Fruit fly (Drosophila melanogaster) whole organism, embryonic: ENCODE measurements around the gene Eig71Ea.
A peak's percentile ranks its signal among the peaks of the same experiment; 100 is the strongest.

ENCODE experiments used
- Ada2b ChIP-seq: fragments of 200-800 bp; sonication (Bioruptor generic); IDR thresholded peaks from 2 replicates; pipeline ENCODE4 v1.3.6; 2022; ENCODE audit warnings: missing biosample characterization, missing genetic modification characterization
- Antp ChIP-seq: fragments of 200-800 bp; sonication (Bioruptor generic); optimal IDR thresholded peaks from 3 replicates; lab custom pipeline; 2016; ENCODE audit warnings: missing biosample characterization, missing genetic modification characterization
- CG1024 ChIP-seq: fragments of 200-800 bp; sonication (Bioruptor generic); IDR thresholded peaks from 2 replicates; pipeline ENCODE4 v1.3.6; 2022; ENCODE audit warnings: missing biosample characterization, missing genetic modification characterization
- CG10543 ChIP-seq: fragments of 200-800 bp; sonication (Bioruptor generic); optimal IDR thresholded peaks from 3 replicates; lab custom pipeline; 2017; ENCODE audit warnings: missing biosample characterization, mild to moderate bottlenecking, missing genetic modification characterization, moderate library complexity
- CG12071 ChIP-seq: fragments of 200-800 bp; sonication (Bioruptor generic); optimal IDR thresholded peaks from 3 replicates; lab custom pipeline; 2018; ENCODE audit warnings: missing biosample characterization, mild to moderate bottlenecking, missing genetic modification characterization
- CG12236 ChIP-seq: fragments of 200-800 bp; sonication (Bioruptor generic); optimal IDR thresholded peaks from 2 replicates; lab custom pipeline; 2016; ENCODE audit warnings: missing biosample characterization, missing genetic modification characterization
- CG12391 ChIP-seq: fragments of 200-800 bp; sonication (Bioruptor generic); optimal IDR thresholded peaks from 3 replicates; lab custom pipeline; 2018; ENCODE audit warnings: missing biosample characterization, mild to moderate bottlenecking, missing genetic modification characterization, moderate library complexity
- CG12659 ChIP-seq: fragments of 200-800 bp; sonication (Bioruptor generic); optimal IDR thresholded peaks from 3 replicates; lab custom pipeline; 2017; ENCODE audit warnings: mild to moderate bottlenecking, missing biosample characterization, missing genetic modification reagents, missing genetic modification characterization
- CG12744 ChIP-seq: fragments of 200-800 bp; sonication (Bioruptor generic); optimal IDR thresholded peaks from 2 replicates; lab custom pipeline; 2016; ENCODE audit warnings: missing biosample characterization, missing genetic modification characterization
- CG14441 ChIP-seq: fragments of 200-800 bp; sonication (Bioruptor generic); IDR thresholded peaks from 2 replicates; pipeline ENCODE4 v1.3.6; 2022; ENCODE audit warnings: missing biosample characterization, missing genetic modification characterization
- CG15073 ChIP-seq: fragments of 200-800 bp; sonication (Bioruptor generic); optimal IDR thresholded peaks from 2 replicates; lab custom pipeline; 2016; ENCODE audit warnings: missing biosample characterization, missing genetic modification characterization
- CG16813 ChIP-seq: fragments of 200-800 bp; sonication (Bioruptor generic); IDR thresholded peaks from 3 replicates; pipeline ENCODE4 v1.3.6; 2022; ENCODE audit warnings: missing biosample characterization, missing genetic modification characterization; ENCODE audit not compliant: partially characterized antibody
- CG17829 ChIP-seq: fragments of 200-800 bp; optimal IDR thresholded peaks from 2 replicates; lab custom pipeline; 2019; ENCODE audit warnings: missing biosample characterization, mild to moderate bottlenecking, missing genetic modification characterization, moderate library complexity
- CG2129 ChIP-seq: fragments of 200-800 bp; sonication (Bioruptor generic); IDR thresholded peaks from 2 replicates; pipeline ENCODE4 v1.3.6; 2022; ENCODE audit warnings: missing biosample characterization, missing genetic modification characterization; ENCODE audit not compliant: partially characterized antibody
- CG2199 ChIP-seq: fragments of 200-800 bp; sonication (Bioruptor generic); IDR thresholded peaks from 3 replicates; pipeline ENCODE4 v1.3.6; 2022; ENCODE audit warnings: missing biosample characterization, missing genetic modification characterization
- CG31365 ChIP-seq: fragments of 200-800 bp; sonication (Bioruptor generic); optimal IDR thresholded peaks from 2 replicates; lab custom pipeline; 2018; ENCODE audit warnings: missing biosample characterization, mild to moderate bottlenecking, missing genetic modification characterization
- CG33557 ChIP-seq: fragments of 200-800 bp; sonication (Bioruptor generic); optimal IDR thresholded peaks from 2 replicates; lab custom pipeline; 2019; ENCODE audit warnings: missing biosample characterization, mild to moderate bottlenecking, missing genetic modification characterization, moderate library complexity
- CG3995 ChIP-seq: fragments of 200-800 bp; sonication (Bioruptor generic); optimal IDR thresholded peaks from 3 replicates; lab custom pipeline; 2016; ENCODE audit warnings: missing biosample characterization, missing genetic modification characterization
- CG4360 ChIP-seq: fragments of 200-800 bp; sonication (Bioruptor generic); IDR thresholded peaks from 2 replicates; pipeline ENCODE4 v1.3.6; 2022; ENCODE audit warnings: missing biosample characterization, missing genetic modification characterization
- CG6689 ChIP-seq: fragments of 200-800 bp; sonication (Bioruptor generic); IDR thresholded peaks from 2 replicates; pipeline ENCODE4 v1.3.6; 2022; ENCODE audit warnings: missing biosample characterization, missing genetic modification characterization
- CHES-1-like ChIP-seq: fragments of 200-800 bp; sonication (Bioruptor generic); optimal IDR thresholded peaks from 2 replicates; lab custom pipeline; 2016; ENCODE audit warnings: missing biosample characterization, missing genetic modification characterization
- CTCF ChIP-seq: fragments of 200-800 bp; sonication (Bioruptor generic); optimal IDR thresholded peaks from 2 replicates; lab custom pipeline; 2017; ENCODE audit warnings: missing biosample characterization, mild to moderate bottlenecking, missing genetic modification characterization, moderate library complexity
- Dip2 ChIP-seq: fragments of 200-800 bp; sonication (Bioruptor generic); IDR thresholded peaks from 2 replicates; pipeline ENCODE4 v1.3.6; 2022; ENCODE audit warnings: missing biosample characterization, missing genetic modification characterization
- Fer1 ChIP-seq: fragments of 200-800 bp; sonication (Bioruptor generic); optimal IDR thresholded peaks from 2 replicates; lab custom pipeline; 2017; ENCODE audit warnings: missing biosample characterization, mild to moderate bottlenecking, missing genetic modification characterization
- Fer2 ChIP-seq: fragments of 200-800 bp; sonication (Bioruptor generic); optimal IDR thresholded peaks from 2 replicates; lab custom pipeline; 2018; ENCODE audit warnings: missing biosample characterization, mild to moderate bottlenecking, missing genetic modification characterization, moderate library complexity
- HLHmδ ChIP-seq: fragments of 200-800 bp; sonication (Bioruptor generic); optimal IDR thresholded peaks from 2 replicates; lab custom pipeline; 2018; ENCODE audit warnings: missing biosample characterization, mild to moderate bottlenecking, missing genetic modification characterization, moderate library complexity
- Mrtf ChIP-seq: fragments of 200-800 bp; sonication (Bioruptor generic); IDR thresholded peaks from 3 replicates; pipeline ENCODE4 v1.3.6; 2022; ENCODE audit warnings: missing biosample characterization, missing genetic modification characterization
- NFAT ChIP-seq: fragments of 200-800 bp; sonication (Bioruptor generic); IDR thresholded peaks from 2 replicates; pipeline ENCODE4 v1.3.6; 2022; ENCODE audit warnings: missing biosample characterization, missing genetic modification characterization
- Nf-YB ChIP-seq: fragments of 200-800 bp; sonication (Bioruptor generic); optimal IDR thresholded peaks from 3 replicates; lab custom pipeline; 2019; ENCODE audit warnings: missing biosample characterization, mild to moderate bottlenecking, missing genetic modification characterization, moderate library complexity
- Oli ChIP-seq: fragments of 200-800 bp; sonication (Bioruptor generic); optimal IDR thresholded peaks from 2 replicates; lab custom pipeline; 2018; ENCODE audit warnings: missing biosample characterization, mild to moderate bottlenecking, missing genetic modification characterization, moderate library complexity
- Poxn ChIP-seq: fragments of 200-800 bp; sonication (Bioruptor generic); IDR thresholded peaks from 2 replicates; pipeline ENCODE4 v1.3.6; 2022; ENCODE audit warnings: missing biosample characterization, missing genetic modification characterization
- Spps ChIP-seq: fragments of 200-800 bp; sonication (Bioruptor generic); optimal IDR thresholded peaks from 2 replicates; lab custom pipeline; 2018; ENCODE audit warnings: missing biosample characterization, mild to moderate bottlenecking, missing genetic modification characterization
- YL-1 ChIP-seq: fragments of 200-800 bp; sonication (Bioruptor generic); optimal IDR thresholded peaks from 3 replicates; lab custom pipeline; 2017; ENCODE audit warnings: missing biosample characterization, mild to moderate bottlenecking, missing genetic modification characterization
- crol ChIP-seq: fragments of 200-800 bp; sonication (Bioruptor generic); IDR thresholded peaks from 2 replicates; pipeline ENCODE4 v1.3.6; 2022; ENCODE audit warnings: missing biosample characterization, missing genetic modification characterization
- disco-r ChIP-seq: fragments of 200-800 bp; sonication (Bioruptor generic); optimal IDR thresholded peaks from 2 replicates; lab custom pipeline; 2016; ENCODE audit warnings: missing biosample characterization, missing genetic modification characterization
- exex ChIP-seq: fragments of 200-800 bp; sonication (Bioruptor generic); optimal IDR thresholded peaks from 4 replicates; lab custom pipeline; 2018; ENCODE audit warnings: missing biosample characterization, mild to moderate bottlenecking, missing genetic modification characterization, moderate library complexity
- fd64A ChIP-seq: fragments of 200-800 bp; sonication (Bioruptor generic); optimal IDR thresholded peaks from 3 replicates; lab custom pipeline; 2018; ENCODE audit warnings: missing biosample characterization, mild to moderate bottlenecking, missing genetic modification characterization
- jing ChIP-seq: fragments of 200-800 bp; sonication (Bioruptor generic); optimal IDR thresholded peaks from 2 replicates; lab custom pipeline; 2018; ENCODE audit warnings: missing biosample characterization, mild to moderate bottlenecking, missing genetic modification characterization
- kay ChIP-seq: fragments of 200-800 bp; sonication (Bioruptor generic); optimal IDR thresholded peaks from 2 replicates; lab custom pipeline; 2016; ENCODE audit warnings: missing biosample characterization, missing genetic modification characterization
- lbe ChIP-seq: fragments of 200-800 bp; sonication (Bioruptor generic); optimal IDR thresholded peaks from 2 replicates; lab custom pipeline; 2016; ENCODE audit warnings: missing biosample characterization, mild to moderate bottlenecking, missing genetic modification characterization
- nmo ChIP-seq: fragments of 200-800 bp; sonication (Bioruptor generic); optimal IDR thresholded peaks from 2 replicates; lab custom pipeline; 2018; ENCODE audit warnings: missing biosample characterization, mild to moderate bottlenecking, missing genetic modification characterization, moderate library complexity
- rib ChIP-seq: fragments of 200-800 bp; sonication (Bioruptor generic); IDR thresholded peaks from 2 replicates; pipeline ENCODE4 v1.3.6; 2022; ENCODE audit warnings: missing biosample characterization, missing genetic modification characterization
- row ChIP-seq: fragments of 200-800 bp; sonication (Bioruptor generic); IDR thresholded peaks from 3 replicates; pipeline ENCODE4 v1.3.6; 2022; ENCODE audit warnings: missing biosample characterization, missing genetic modification characterization
- sc ChIP-seq, 3 experiments: fragments of >200 bp in 2 of 3; fragments of 200-800 bp in 1 of 3; sonication (Bioruptor generic) in 1 of 3; optimal IDR thresholded peaks; 2 replicates in 2 of 3; 3 replicates in 1 of 3; lab custom pipeline; 2017; ENCODE audit warnings: mild to moderate bottlenecking in 1 of 3, missing biosample characterization in 1 of 3, missing genetic modification characterization in 1 of 3, missing genetic modification reagents in 1 of 3
- schlank ChIP-seq: fragments of 200-800 bp; sonication (Bioruptor generic); optimal IDR thresholded peaks from 2 replicates; lab custom pipeline; 2018; ENCODE audit warnings: missing biosample characterization, mild to moderate bottlenecking, missing genetic modification characterization
- sens ChIP-seq: fragments of 200-800 bp; sonication (Bioruptor generic); peaks from one replicate; lab custom pipeline; 2016; ENCODE audit warnings: missing biosample characterization, missing genetic modification characterization
- slbo ChIP-seq: fragments of 200-800 bp; sonication (Bioruptor generic); IDR thresholded peaks from 2 replicates; pipeline ENCODE4 v1.3.6; 2022; ENCODE audit warnings: missing biosample characterization, missing genetic modification characterization
- sna ChIP-seq: fragments of 200-800 bp; sonication (Bioruptor generic); IDR thresholded peaks from 2 replicates; pipeline ENCODE4 v1.3.6; 2022; ENCODE audit warnings: missing biosample characterization, missing genetic modification characterization; ENCODE audit not compliant: partially characterized antibody
- tio ChIP-seq: fragments of 200-800 bp; sonication (Bioruptor generic); optimal IDR thresholded peaks from 2 replicates; lab custom pipeline; 2017; ENCODE audit warnings: missing biosample characterization, missing genetic modification characterization, inconsistent platforms
- tna ChIP-seq: fragments of 200-800 bp; sonication (Bioruptor generic); IDR thresholded peaks from 2 replicates; pipeline ENCODE4 v1.3.6; 2022; ENCODE audit warnings: missing biosample characterization, missing genetic modification characterization; ENCODE audit not compliant: partially characterized antibody
- usp ChIP-seq: fragments of >200 bp; optimal IDR thresholded peaks from 2 replicates; lab custom pipeline; 2017; ENCODE audit warnings: missing biosample characterization, missing genetic modification characterization
- z ChIP-seq: fragments of 200-800 bp; sonication (Bioruptor generic); IDR thresholded peaks from 3 replicates; pipeline ENCODE4 v1.3.6; 2022; ENCODE audit warnings: missing biosample characterization, missing genetic modification characterization
- zfh1 ChIP-seq: fragments of 200-800 bp; sonication (Bioruptor generic); IDR thresholded peaks from 3 replicates; pipeline ENCODE4 v1.3.6; 2022; ENCODE audit warnings: missing biosample characterization, missing genetic modification characterization

The Eig71Ea gene

DNA sequence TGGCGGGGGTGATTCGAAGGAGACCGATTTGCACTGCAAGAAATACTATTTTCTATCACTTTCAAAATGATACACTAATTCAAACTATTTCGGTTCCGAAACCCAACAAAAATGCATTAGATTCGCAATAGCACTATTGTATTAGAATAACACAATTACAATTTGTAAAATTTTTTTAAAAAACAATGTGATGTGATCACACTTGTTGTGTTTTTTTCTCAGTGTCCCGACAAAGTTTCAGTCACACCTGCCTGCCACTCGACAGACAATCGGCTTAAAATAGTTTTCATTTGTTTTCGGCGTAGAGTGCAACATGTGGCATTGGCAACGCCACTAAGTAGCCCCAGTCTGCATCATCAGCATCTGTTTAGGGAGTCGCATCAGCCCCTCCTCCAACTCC lies 25.6 kb upstream of the Eig71Ea start (continued):
- no peak for TF ChIP-seq sc (optimal IDR thresholded peaks at IDR 0.05; lab: Kevin White, UChicago)
- peak; percentile 83 for TF ChIP-seq sc (GFP tag; optimal IDR thresholded peaks at IDR 0.05; lab: Kevin White, UChicago)
- no peak for TF ChIP-seq tna (GFP tag; lab: Robert Waterston, UW)
- no peak for TF ChIP-seq CTCF
- TF ChIP-seq CG12744 (GFP tag; lab: Kevin White, UChicago): peak; percentile 3
- TF ChIP-seq fd64A (GFP tag; lab: Kevin White, UChicago): peak; percentile 56
- peak; percentile 68 for TF ChIP-seq CG12236 (GFP tag; lab: Kevin White, UChicago)
- no peak for TF ChIP-seq rib (GFP tag; lab: Robert Waterston, UW)
- TF ChIP-seq nmo (GFP tag; lab: Kevin White, UChicago): peak; percentile 84
- TF ChIP-seq CG12659: peak; percentile 25
- TF ChIP-seq CG2199 (GFP tag; lab: Robert Waterston, UW): no peak
- no peak for TF ChIP-seq Dip2 (GFP tag; lab: Robert Waterston, UW)
- TF ChIP-seq CG12391: peak; percentile 83
- TF ChIP-seq CG17829 (tag; lab: Kevin White, UChicago): peak; percentile 90
- 0 out of 3 replicates have a peak, but pooled peaks have one; percentile 25 for TF ChIP-seq z
- peak; percentile 74 for TF ChIP-seq Oli (tag; lab: Kevin White, UChicago)
- TF ChIP-seq Poxn (GFP tag; lab: Robert Waterston, UW): no peak
- TF ChIP-seq kay (GFP tag; lab: Kevin White, UChicago): no peak
- TF ChIP-seq Fer1 (GFP tag; lab: Kevin White, UChicago): no peak
- no peak for TF ChIP-seq CG12071 (GFP tag; lab: Kevin White, UChicago)
- no peak for TF ChIP-seq usp (GFP tag; lab: Kevin White, UChicago)
- no peak for TF ChIP-seq lbe
- TF ChIP-seq CG3995: no peak
- TF ChIP-seq crol: peak; percentile 64
- peak; percentile 86 for TF ChIP-seq Spps (tag; lab: Kevin White, UChicago)
- TF ChIP-seq CG31365: no peak
- no peak for TF ChIP-seq YL-1
- TF ChIP-seq jing (GFP tag; lab: Kevin White, UChicago): peak; percentile 50
- TF ChIP-seq CG33557: peak; percentile 83
- no peak for TF ChIP-seq schlank (tag; lab: Kevin White, UChicago)
- peak; percentile 40 for TF ChIP-seq Antp (GFP tag; lab: Kevin White, UChicago)
- TF ChIP-seq, all 482 proteins: peak for 237

- TF ChIP-seq CG4360 (GFP tag; lab: Robert Waterston, UW): no peak
- TF ChIP-seq Mrtf (GFP tag; lab: Robert Waterston, UW): no peak
- TF ChIP-seq Ada2b (GFP tag; lab: Robert Waterston, UW): no peak
- TF ChIP-seq CG2129 (GFP tag; lab: Robert Waterston, UW): no peak
- TF ChIP-seq exex (tag; lab: Kevin White, UChicago): no peak
- no peak for TF ChIP-seq NFAT
- TF ChIP-seq CG15073 (GFP tag; lab: Kevin White, UChicago): no peak
- no peak for TF ChIP-seq Fer2 (tag; lab: Kevin White, UChicago)
- no peak for TF ChIP-seq CG12744 (GFP tag; lab: Kevin White, UChicago)
- TF ChIP-seq CHES-1-like (GFP tag; lab: Kevin White, UChicago): no peak
- TF ChIP-seq CG16813: no peak
- TF ChIP-seq sna: no peak
- no peak for TF ChIP-seq slbo (GFP tag; lab: Robert Waterston, UW)
- peak; percentile 22; the same call in 1 of the 3 replicates for TF ChIP-seq row (GFP tag; lab: Robert Waterston, UW)
- no peak for TF ChIP-seq Nf-YB (GFP tag; lab: Kevin White, UChicago)
- no peak for TF ChIP-seq CG1024
- TF ChIP-seq disco-r (GFP tag; lab: Kevin White, UChicago): no peak
- no peak for TF ChIP-seq CG14441
- peak; percentile 35; the same call in 1 of the 3 replicates for TF ChIP-seq zfh1 (GFP tag; lab: Robert Waterston, UW)
- TF ChIP-seq CG10543 (GFP tag; lab: Kevin White, UChicago): no peak
- TF ChIP-seq HLHmδ (GFP tag; lab: Kevin White, UChicago): no peak
- peak; percentile 29 for TF ChIP-seq tio (GFP tag; lab: Kevin White, UChicago)
- TF ChIP-seq sens: peak; percentile 87
- no peak for TF ChIP-seq CG6689 (GFP tag; lab: Robert Waterston, UW)
- TF ChIP-seq CG17829 (tag; lab: Kevin White, UChicago): peak; percentile 61
These were observed 23.3 kb upstream of the Eig71Ea start for dm6 chr3L:15672800-15673199.
